2 worm cellular contexts compared by ENCODE assay signal in genomic region chrIII:12456801-12457647, ce11.
TF ChIP-seq lines count a peak whose summit lies in the region.

Gene scav-3, minus strand, starts transcription at chrIII:12456850.
Gene Y49E10.21, plus strand, starts transcription at chrIII:12457597.

TF ChIP-seq in whole organism, L1 larva, 84 proteins besides CTCF, POLR2A, EP300 and RAD21 (continued from another document):
- TF ChIP-seq elt-3 (tag; optimal IDR thresholded peaks at IDR 0.05; lab: Kevin White, UChicago) (peak in 1 of 6 experiments; percentile 18), unc-62 (GFP tag; optimal IDR thresholded peaks at IDR 0.05; lab: Kevin White, UChicago) (no peak), nhr-71 (tag; optimal IDR thresholded peaks at IDR 0.05; lab: Kevin White, UChicago) (no peak), sptf-1 (tag; optimal IDR thresholded peaks at IDR 0.05; lab: Kevin White, UChicago) (no peak), mdl-1 (tag; optimal IDR thresholded peaks at IDR 0.05; lab: Kevin White, UChicago) (no peak), fkh-10 (GFP tag; optimal IDR thresholded peaks at IDR 0.05; lab: Kevin White, UChicago) (no peak), blmp-1 (tag; optimal IDR thresholded peaks at IDR 0.05; lab: Kevin White, UChicago) (peak; percentile 31), dpl-1 (GFP tag; optimal IDR thresholded peaks at IDR 0.05; lab: Kevin White, UChicago) (peak; percentile 9 to 56 (median 41)), unc-86 (tag; optimal IDR thresholded peaks at IDR 0.05; lab: Kevin White, UChicago) (no peak), aha-1 (tag; optimal IDR thresholded peaks at IDR 0.05; lab: Kevin White, UChicago) (no peak), xbp-1 (tag; optimal IDR thresholded peaks at IDR 0.05; lab: Kevin White, UChicago) (peak; percentile 41), ceh-82 (tag; optimal IDR thresholded peaks at IDR 0.05; lab: Kevin White, UChicago) (peak in 1 of 3 experiments; percentile 2), nhr-19 (GFP tag; conservative IDR thresholded peaks at IDR 0.05; lab: Robert Waterston, UW) (no peak), nhr-84 (tag; optimal IDR thresholded peaks at IDR 0.05; lab: Kevin White, UChicago) (no peak), nhr-28 (tag; optimal IDR thresholded peaks at IDR 0.05; lab: Kevin White, UChicago) (no peak), mef-2 (tag; optimal IDR thresholded peaks at IDR 0.05; lab: Kevin White, UChicago) (no peak), C16A3.4 (tag; optimal IDR thresholded peaks at IDR 0.05; lab: Kevin White, UChicago) (no peak), zag-1 (tag; optimal IDR thresholded peaks at IDR 0.05; lab: Kevin White, UChicago) (no peak), ces-1 (GFP tag; optimal IDR thresholded peaks at IDR 0.05; lab: Kevin White, UChicago) (no peak), mep-1 (tag; optimal IDR thresholded peaks at IDR 0.05; lab: Kevin White, UChicago) (peak; percentile 63), snpc-4 (tag; optimal IDR thresholded peaks at IDR 0.05; lab: Kevin White, UChicago) (no peak), ama-1 (optimal IDR thresholded peaks at IDR 0.05; lab: Kevin White, UChicago) (no peak), hlh-17 (GFP tag; optimal IDR thresholded peaks at IDR 0.05; lab: Kevin White, UChicago; ENCODE audit: borderline replicate concordance) (no peak), snu-23 (GFP tag; optimal IDR thresholded peaks at IDR 0.05; lab: Kevin White, UChicago) (peak; percentile 52), unc-130 (tag; optimal IDR thresholded peaks at IDR 0.05; lab: Kevin White, UChicago) (no peak), unc-98 (GFP tag; IDR thresholded peaks at IDR 0.05; lab: Robert Waterston, UW) (no peak)

TF ChIP-seq in whole organism, L4 larva, 104 proteins besides CTCF, POLR2A, EP300 and RAD21 (continued from another document):
- TF ChIP-seq mep-1 (tag; optimal IDR thresholded peaks at IDR 0.05; lab: Kevin White, UChicago) (peak; percentile 57), unc-62 (GFP tag; optimal IDR thresholded peaks at IDR 0.05 in 1 of 2; lab: Kevin White, UChicago) (no peak), unc-62 (tag; optimal IDR thresholded peaks at IDR 0.05; lab: Kevin White, UChicago) (no peak), zip-2 (tag; optimal IDR thresholded peaks at IDR 0.05; lab: Kevin White, UChicago) (no peak), spr-3 (GFP tag; optimal IDR thresholded peaks at IDR 0.05; lab: Kevin White, UChicago) (no peak), sdz-12 (GFP tag; optimal IDR thresholded peaks at IDR 0.05; lab: Kevin White, UChicago) (no peak), lin-13 (GFP tag; optimal IDR thresholded peaks at IDR 0.05; lab: Kevin White, UChicago) (peak; percentile 11), nhr-25 (tag; optimal IDR thresholded peaks at IDR 0.05; lab: Kevin White, UChicago; ENCODE audit: borderline replicate concordance, insufficient read depth) (no peak), hlh-30 (tag; optimal IDR thresholded peaks at IDR 0.05; lab: Kevin White, UChicago; ENCODE audit: insufficient read depth) (peak; percentile 93), vab-7 (GFP tag; IDR thresholded peaks at IDR 0.05; lab: Robert Waterston, UW) (no peak), nhr-11 (tag; optimal IDR thresholded peaks at IDR 0.05; lab: Kevin White, UChicago) (peak; percentile 77), dve-1 (tag; optimal IDR thresholded peaks at IDR 0.05; lab: Kevin White, UChicago; ENCODE audit: insufficient read depth) (peak; percentile 81), hif-1 (tag; optimal IDR thresholded peaks at IDR 0.05; lab: Kevin White, UChicago) (peak in 1 of 2 experiments; percentile 27), ceh-28 (tag; optimal IDR thresholded peaks at IDR 0.05; lab: Kevin White, UChicago) (peak; percentile 62)
